Fruit fly (Drosophila melanogaster) whole organism, embryonic: Measurements from ENCODE around the gene CG8851.

Experiments used
- Atf6 ChIP-seq: fragments of 200-800 bp; sonication (Bioruptor generic); IDR thresholded peaks from 2 replicates; pipeline ENCODE4 v1.3.6; 2022; ENCODE audit warnings: missing biosample characterization, missing genetic modification characterization
- Blimp-1 ChIP-seq: fragments of 200-800 bp; sonication (Bioruptor generic); optimal IDR thresholded peaks from 3 replicates; lab custom pipeline; 2018; ENCODE audit warnings: missing biosample characterization, missing genetic modification characterization, mild to moderate bottlenecking, moderate library complexity, missing genetic modification reagents
- CG1024 ChIP-seq: fragments of 200-800 bp; sonication (Bioruptor generic); IDR thresholded peaks from 2 replicates; pipeline ENCODE4 v1.3.6; 2022; ENCODE audit warnings: missing biosample characterization, missing genetic modification characterization
- CG11456 ChIP-seq: fragments of 200-800 bp; sonication (Bioruptor generic); IDR thresholded peaks from 3 replicates; pipeline ENCODE4 v1.3.6; 2022; ENCODE audit warnings: missing biosample characterization, missing genetic modification characterization
- CG11504 ChIP-seq: fragments of 200-800 bp; sonication (Bioruptor generic); optimal IDR thresholded peaks from 3 replicates; lab custom pipeline; 2019; ENCODE audit warnings: missing biosample characterization, mild to moderate bottlenecking, missing genetic modification characterization, moderate library complexity
- CG11560 ChIP-seq: fragments of 200-800 bp; sonication (Bioruptor generic); IDR thresholded peaks from 3 replicates; pipeline ENCODE4 v1.3.6; 2022; ENCODE audit warnings: missing biosample characterization, missing genetic modification characterization
- CG12104 ChIP-seq: fragments of 200-800 bp; sonication (Bioruptor generic); optimal IDR thresholded peaks from 3 replicates; lab custom pipeline; 2016; ENCODE audit warnings: missing biosample characterization, missing genetic modification characterization
- CG16863 ChIP-seq: fragments of 200-800 bp; sonication (Bioruptor generic); optimal IDR thresholded peaks from 3 replicates; lab custom pipeline; 2016; ENCODE audit warnings: missing biosample characterization, missing genetic modification characterization
- CG17359 ChIP-seq: fragments of 200-800 bp; sonication (Bioruptor generic); optimal IDR thresholded peaks from 3 replicates; lab custom pipeline; 2018; ENCODE audit warnings: missing biosample characterization, mild to moderate bottlenecking, missing genetic modification characterization, moderate library complexity
- CG17568 ChIP-seq: fragments of 200-800 bp; sonication (Bioruptor generic); optimal IDR thresholded peaks from 2 replicates; lab custom pipeline; 2018; ENCODE audit warnings: missing biosample characterization, mild to moderate bottlenecking, missing genetic modification characterization, moderate library complexity
- CG18764 ChIP-seq: fragments of 200-800 bp; sonication (Bioruptor generic); optimal IDR thresholded peaks from 3 replicates; lab custom pipeline; 2016; ENCODE audit warnings: missing biosample characterization, missing genetic modification characterization
- CG31224 ChIP-seq: fragments of 200-800 bp; sonication (Bioruptor generic); IDR thresholded peaks from 2 replicates; pipeline ENCODE4 v1.3.6; 2022; ENCODE audit warnings: missing biosample characterization, missing genetic modification characterization
- CG31365 ChIP-seq: fragments of 200-800 bp; sonication (Bioruptor generic); optimal IDR thresholded peaks from 2 replicates; lab custom pipeline; 2018; ENCODE audit warnings: missing biosample characterization, mild to moderate bottlenecking, missing genetic modification characterization
- CG31441 ChIP-seq: fragments of 200-800 bp; sonication (Bioruptor generic); IDR thresholded peaks from 2 replicates; pipeline ENCODE4 v1.3.6; 2022; ENCODE audit warnings: missing biosample characterization, missing genetic modification characterization
- CG32532 ChIP-seq: fragments of 200-800 bp; sonication (Bioruptor generic); IDR thresholded peaks from 2 replicates; pipeline ENCODE4 v1.3.6; 2022; ENCODE audit warnings: missing biosample characterization, missing genetic modification characterization
- CG3407 ChIP-seq: fragments of 200-800 bp; sonication (Bioruptor generic); optimal IDR thresholded peaks from 2 replicates; lab custom pipeline; 2018; ENCODE audit warnings: missing biosample characterization, mild to moderate bottlenecking, missing genetic modification characterization
- CG8290 ChIP-seq, 3 experiments: fragments of 200-800 bp; sonication (Bioruptor generic); optimal IDR thresholded peaks; 2 replicates each; lab custom pipeline; 2016 to 2019; ENCODE audit warnings: missing biosample characterization in 3 of 3, missing genetic modification characterization in 3 of 3, mild to moderate bottlenecking in 2 of 3, moderate library complexity in 1 of 3
- CG8944 ChIP-seq: fragments of 200-800 bp; sonication (Bioruptor generic); optimal IDR thresholded peaks from 3 replicates; lab custom pipeline; 2016; ENCODE audit warnings: missing biosample characterization, missing genetic modification characterization
- CG9817 ChIP-seq: fragments of 200-800 bp; sonication (Bioruptor generic); optimal IDR thresholded peaks from 2 replicates; lab custom pipeline; 2018; ENCODE audit warnings: missing biosample characterization, mild to moderate bottlenecking, missing genetic modification characterization, moderate library complexity
- CG9876 ChIP-seq: fragments of 200-800 bp; sonication (Bioruptor generic); optimal IDR thresholded peaks from 2 replicates; lab custom pipeline; 2016; ENCODE audit warnings: missing biosample characterization, missing genetic modification characterization
- Camta ChIP-seq: fragments of 200-800 bp; sonication (Bioruptor generic); optimal IDR thresholded peaks from 2 replicates; lab custom pipeline; 2016; ENCODE audit warnings: missing biosample characterization, missing genetic modification characterization
- Chrac-16 ChIP-seq: fragments of 200-800 bp; sonication (Bioruptor generic); optimal IDR thresholded peaks from 3 replicates; lab custom pipeline; 2016; ENCODE audit warnings: missing biosample characterization, missing genetic modification characterization
- Ets97D ChIP-seq: fragments of 200-800 bp; sonication (Bioruptor generic); optimal IDR thresholded peaks from 3 replicates; lab custom pipeline; 2016; ENCODE audit warnings: missing biosample characterization, missing genetic modification characterization
- Kr ChIP-seq: fragments of 200-800 bp; sonication (Bioruptor generic); optimal IDR thresholded peaks from 2 replicates; lab custom pipeline; 2017; ENCODE audit warnings: missing biosample characterization, mild to moderate bottlenecking, missing genetic modification characterization
- Sin3A ChIP-seq: fragments of >200 bp; optimal IDR thresholded peaks from 2 replicates; lab custom pipeline; 2018
- Six4 ChIP-seq: fragments of 200-800 bp; sonication (Bioruptor generic); optimal IDR thresholded peaks from 2 replicates; lab custom pipeline; 2016; ENCODE audit warnings: missing biosample characterization, missing genetic modification characterization
- Taf1 ChIP-seq: fragments of 200-800 bp; sonication (Bioruptor generic); IDR thresholded peaks from 2 replicates; pipeline ENCODE4 v1.3.6; 2022; ENCODE audit warnings: missing biosample characterization, missing genetic modification characterization
- abd-A ChIP-seq: fragments of 200-800 bp; sonication (Bioruptor generic); optimal IDR thresholded peaks from 3 replicates; lab custom pipeline; 2019; ENCODE audit warnings: missing biosample characterization, mild to moderate bottlenecking, missing genetic modification characterization, moderate library complexity
- ac ChIP-seq: fragments of 200-800 bp; sonication (Bioruptor generic); optimal IDR thresholded peaks from 3 replicates; lab custom pipeline; 2017; ENCODE audit warnings: missing biosample characterization, mild to moderate bottlenecking, missing genetic modification characterization
- ap ChIP-seq: fragments of 200-800 bp; sonication (Bioruptor generic); IDR thresholded peaks from 2 replicates; pipeline ENCODE4 v1.3.6; 2022; ENCODE audit warnings: missing biosample characterization, missing genetic modification characterization
- ase ChIP-seq: fragments of 200-800 bp; sonication (Bioruptor generic); IDR thresholded peaks from 3 replicates; pipeline ENCODE4 v1.3.6; 2022; ENCODE audit warnings: missing biosample characterization, missing genetic modification characterization
- bab2 ChIP-seq: fragments of 200-800 bp; sonication (Bioruptor generic); optimal IDR thresholded peaks from 2 replicates; lab custom pipeline; 2016; ENCODE audit warnings: missing biosample characterization, missing genetic modification characterization
- bowl ChIP-seq: fragments of 200-800 bp; sonication (Bioruptor generic); IDR thresholded peaks from 2 replicates; pipeline ENCODE4 v1.3.6; 2022; ENCODE audit warnings: missing biosample characterization, missing genetic modification characterization
- br ChIP-seq: fragments of >200 bp; optimal IDR thresholded peaks from 2 replicates; lab custom pipeline; 2017
- btn ChIP-seq: fragments of 200-800 bp; sonication (Bioruptor generic); optimal IDR thresholded peaks from 2 replicates; lab custom pipeline; 2016; ENCODE audit warnings: missing biosample characterization, missing genetic modification characterization
- croc ChIP-seq: fragments of 200-800 bp; sonication (Bioruptor generic); conservative IDR thresholded peaks from 3 replicates; pipeline ENCODE4 v1.3.6; 2022; ENCODE audit warnings: missing biosample characterization, missing genetic modification characterization
- dmrt11E ChIP-seq: fragments of 200-800 bp; sonication (Bioruptor generic); optimal IDR thresholded peaks from 3 replicates; lab custom pipeline; 2018; ENCODE audit warnings: missing biosample characterization, mild to moderate bottlenecking, missing genetic modification characterization, moderate library complexity
- dmrt99B ChIP-seq: fragments of 200-800 bp; sonication (Bioruptor generic); optimal IDR thresholded peaks from 2 replicates; lab custom pipeline; 2018; ENCODE audit warnings: missing biosample characterization, mild to moderate bottlenecking, missing genetic modification characterization, moderate library complexity
- dpn ChIP-seq, 2 experiments: fragments of 200-800 bp; sonication (Bioruptor generic); optimal IDR thresholded peaks; 3 replicates each; lab custom pipeline; 2016; ENCODE audit warnings: missing biosample characterization in 2 of 2, missing genetic modification characterization in 2 of 2
- emc ChIP-seq: fragments of 200-800 bp; sonication (Bioruptor generic); optimal IDR thresholded peaks from 2 replicates; lab custom pipeline; 2016; ENCODE audit warnings: missing biosample characterization, missing genetic modification characterization
- ems ChIP-seq: fragments of 200-800 bp; sonication (Bioruptor generic); optimal IDR thresholded peaks from 3 replicates; lab custom pipeline; 2016; ENCODE audit warnings: missing biosample characterization, missing genetic modification characterization
- fd3F ChIP-seq: fragments of 200-800 bp; sonication (Bioruptor generic); optimal IDR thresholded peaks from 2 replicates; lab custom pipeline; 2018; ENCODE audit warnings: missing biosample characterization, mild to moderate bottlenecking, missing genetic modification characterization, moderate library complexity
- gfzf ChIP-seq: fragments of 200-800 bp; sonication (Bioruptor generic); optimal IDR thresholded peaks from 2 replicates; lab custom pipeline; 2016; ENCODE audit warnings: missing biosample characterization, mild to moderate bottlenecking, missing genetic modification characterization, moderate library complexity
- insv ChIP-seq, 2 experiments: fragments of 200-800 bp; sonication (Bioruptor generic); optimal IDR thresholded peaks; 3 replicates each; lab custom pipeline; 2016 to 2018; ENCODE audit warnings: missing biosample characterization in 2 of 2, missing genetic modification characterization in 2 of 2
- mam ChIP-seq: fragments of 200-800 bp; sonication (Bioruptor generic); optimal IDR thresholded peaks from 3 replicates; lab custom pipeline; 2016; ENCODE audit warnings: missing biosample characterization, missing genetic modification characterization
- nerfin-2 ChIP-seq: fragments of 200-800 bp; sonication (Bioruptor generic); IDR thresholded peaks from 2 replicates; pipeline ENCODE4 v1.3.6; 2022; ENCODE audit warnings: missing biosample characterization, missing genetic modification characterization; ENCODE audit not compliant: partially characterized antibody
- phol ChIP-seq: fragments of 200-800 bp; sonication (Bioruptor generic); optimal IDR thresholded peaks from 3 replicates; lab custom pipeline; 2018; ENCODE audit warnings: missing biosample characterization, mild to moderate bottlenecking, missing genetic modification characterization, moderate library complexity
- sd ChIP-seq: fragments of 200-800 bp; sonication (Bioruptor generic); optimal IDR thresholded peaks from 3 replicates; lab custom pipeline; 2018; ENCODE audit warnings: missing biosample characterization, mild to moderate bottlenecking, missing genetic modification characterization, moderate library complexity
- sens ChIP-seq: fragments of 200-800 bp; sonication (Bioruptor generic); peaks from one replicate; lab custom pipeline; 2016; ENCODE audit warnings: missing biosample characterization, missing genetic modification characterization
- vfl ChIP-seq: fragments of 200-800 bp; sonication (Bioruptor generic); optimal IDR thresholded peaks from 2 replicates; lab custom pipeline; 2016; ENCODE audit warnings: missing biosample characterization, missing genetic modification characterization
- wdn ChIP-seq: fragments of 200-800 bp; sonication (Bioruptor generic); IDR thresholded peaks from 2 replicates; pipeline ENCODE4 v1.3.6; 2022; ENCODE audit warnings: missing biosample characterization, missing genetic modification characterization

The CG8851 gene

dm6 chr2L:3566532-3566931, 47.1 kb downstream of the CG8851 start (continued):
- no peak for TF ChIP-seq CG31224
- TF ChIP-seq CG3407 = no peak
- peak; percentile 19; the same call in 1 of the 2 replicates for TF ChIP-seq ap
- TF ChIP-seq CG9876 = no peak
- TF ChIP-seq emc (GFP tag; lab: Kevin White, UChicago) = no peak
- TF ChIP-seq Six4 = peak; percentile 14
- TF ChIP-seq Taf1 = no peak
- TF ChIP-seq Ets97D (GFP tag; lab: Kevin White, UChicago) = no peak
- TF ChIP-seq CG12104 (GFP tag; lab: Kevin White, UChicago) = no peak
- TF ChIP-seq wdn (GFP tag; lab: Robert Waterston, UW) = no peak
- TF ChIP-seq nerfin-2 = no peak
- peak; percentile 60 for TF ChIP-seq CG31441 (GFP tag; lab: Robert Waterston, UW)
- TF ChIP-seq CG16863 (GFP tag; lab: Kevin White, UChicago) = peak; percentile 17
- TF ChIP-seq Camta (GFP tag; lab: Kevin White, UChicago) = no peak
- TF ChIP-seq ac (GFP tag; lab: Kevin White, UChicago) = no peak
- no peak for TF ChIP-seq gfzf (GFP tag; lab: Kevin White, UChicago)
- TF ChIP-seq CG18764 (GFP tag; lab: Kevin White, UChicago) = peak; percentile 23
- no peak for TF ChIP-seq vfl (GFP tag; lab: Kevin White, UChicago)
- no peak for TF ChIP-seq bab2 (GFP tag; lab: Kevin White, UChicago)
- TF ChIP-seq CG11504 (tag; lab: Kevin White, UChicago) = peak; percentile 45
- TF ChIP-seq CG11560 (tag; lab: Robert Waterston, UW) = no peak
- TF ChIP-seq bowl = no peak
- no peak for TF ChIP-seq Sin3A (lab: Kevin White, UChicago)
- peak; percentile 30 for TF ChIP-seq dmrt99B (tag; lab: Kevin White, UChicago)
- no peak for TF ChIP-seq CG17568 (GFP tag; lab: Kevin White, UChicago)
- no peak for TF ChIP-seq CG31365 (tag; lab: Kevin White, UChicago)
- peak; percentile 6 for TF ChIP-seq CG8290 (GFP tag; optimal IDR thresholded peaks at IDR 0.05; lab: Kevin White, UChicago)
- TF ChIP-seq CG8290 (tag; optimal IDR thresholded peaks at IDR 0.05; lab: Kevin White, UChicago) = no peak
- TF ChIP-seq insv (GFP tag; optimal IDR thresholded peaks at IDR 0.05; lab: Kevin White, UChicago) = no peak
- TF ChIP-seq CG9817 (tag; lab: Kevin White, UChicago) = no peak
- no peak for TF ChIP-seq CG32532 (GFP tag; lab: Robert Waterston, UW)
- peak; percentile 7 for TF ChIP-seq CG8944
- no peak for TF ChIP-seq fd3F (GFP tag; lab: Kevin White, UChicago)

- peak; percentile 63 for TF ChIP-seq sens (GFP tag; lab: Kevin White, UChicago)
- TF ChIP-seq btn (GFP tag; lab: Kevin White, UChicago) = no peak
Observed at dm6 chr2L:3567394-3567793, 47.9 kb downstream of the CG8851 start.

DNA sequence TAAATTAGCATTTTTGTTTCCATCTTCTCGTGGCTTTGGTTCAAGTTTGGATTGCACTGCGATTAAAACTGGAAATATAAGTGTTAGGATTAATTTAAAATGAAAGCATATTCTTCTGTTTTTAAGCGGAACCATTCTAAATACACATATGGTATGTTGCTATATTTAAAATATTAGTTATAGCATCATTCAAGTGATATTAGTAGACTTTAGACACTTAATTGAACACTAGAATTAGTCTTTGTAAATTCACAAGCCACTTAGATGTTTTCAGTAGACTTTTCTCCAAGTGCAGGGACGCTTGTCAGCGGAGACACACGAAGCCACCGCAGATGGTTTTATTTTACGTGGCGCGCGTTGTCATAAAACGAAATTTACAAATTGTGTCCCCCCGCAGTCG, 50.4 kb downstream of the CG8851 start:
- TF ChIP-seq ems (GFP tag; lab: Kevin White, UChicago) (peak; percentile 26), CG11456 (GFP tag; lab: Robert Waterston, UW) (no peak), dpn (GFP tag; optimal IDR thresholded peaks at IDR 0.05; lab: Kevin White, UChicago) (peak; percentile 16 to 26), phol (tag; lab: Kevin White, UChicago) (peak; percentile 40), Chrac-16 (GFP tag; lab: Kevin White, UChicago) (peak; percentile 15), CG1024 (0 out of 2 replicates have a peak, but pooled peaks have one; percentile 19), croc (GFP tag; lab: Robert Waterston, UW) (peak; percentile 32; the same call in 1 of the 3 replicates), sd (tag; lab: Kevin White, UChicago) (no peak), dmrt11E (tag; lab: Kevin White, UChicago) (peak; percentile 15), CG31441 (GFP tag; lab: Robert Waterston, UW) (peak; percentile 35; the same call in 1 of the 2 replicates), abd-A (tag; lab: Kevin White, UChicago) (peak; percentile 12), CG17359 (tag; lab: Kevin White, UChicago) (peak; percentile 26), br (no peak), Atf6 (GFP tag; lab: Robert Waterston, UW) (peak; percentile 21; the same call in 1 of the 2 replicates), Blimp-1 (GFP tag; lab: Kevin White, UChicago) (peak; percentile 20), Kr (GFP tag; lab: Kevin White, UChicago) (no peak), mam (GFP tag; lab: Kevin White, UChicago) (peak; percentile 10), ase (GFP tag; lab: Robert Waterston, UW) (no peak)
